Fruit fly (Drosophila melanogaster) whole organism, embryonic: Measurements from ENCODE around the gene Mul1.
A peak's percentile ranks its signal among the peaks of the same experiment; 100 is the strongest.

Experiments
- Asciz ChIP-seq: fragments of 200-800 bp; sonication (Bioruptor generic); optimal IDR thresholded peaks from 2 replicates; lab custom pipeline; 2017; ENCODE audit warnings: missing biosample characterization, mild to moderate bottlenecking, missing genetic modification characterization, missing genetic modification reagents
- BEAF-32 ChIP-seq: fragments of 200-800 bp; sonication (Bioruptor generic); optimal IDR thresholded peaks from 3 replicates; lab custom pipeline; 2017; ENCODE audit warnings: missing biosample characterization, missing genetic modification characterization, mild to moderate bottlenecking, moderate library complexity, missing genetic modification reagents
- CG10147 ChIP-seq: fragments of 200-800 bp; sonication (Bioruptor generic); optimal IDR thresholded peaks from 2 replicates; lab custom pipeline; 2019; ENCODE audit warnings: missing biosample characterization, mild to moderate bottlenecking, missing genetic modification characterization, moderate library complexity
- CG10267 ChIP-seq: fragments of 200-800 bp; sonication (Bioruptor generic); optimal IDR thresholded peaks from 2 replicates; lab custom pipeline; 2018; ENCODE audit warnings: missing biosample characterization, mild to moderate bottlenecking, missing genetic modification characterization, moderate library complexity
- CG11093 ChIP-seq: fragments of 200-800 bp; sonication (Bioruptor generic); IDR thresholded peaks from 3 replicates; pipeline ENCODE4 v1.3.6; 2022; ENCODE audit warnings: missing biosample characterization, missing genetic modification characterization
- CG13424 ChIP-seq: fragments of 200-800 bp; sonication (Bioruptor generic); optimal IDR thresholded peaks from 2 replicates; lab custom pipeline; 2019; ENCODE audit warnings: missing biosample characterization, mild to moderate bottlenecking, missing genetic modification characterization, moderate library complexity
- CG15696 ChIP-seq: fragments of 200-800 bp; sonication (Bioruptor generic); optimal IDR thresholded peaks from 2 replicates; lab custom pipeline; 2019; ENCODE audit warnings: missing biosample characterization, mild to moderate bottlenecking, missing genetic modification characterization, moderate library complexity
- CG16813 ChIP-seq: fragments of 200-800 bp; sonication (Bioruptor generic); IDR thresholded peaks from 3 replicates; pipeline ENCODE4 v1.3.6; 2022; ENCODE audit warnings: missing biosample characterization, missing genetic modification characterization; ENCODE audit not compliant: partially characterized antibody
- CG17612 ChIP-seq: fragments of 200-800 bp; sonication (Bioruptor generic); IDR thresholded peaks from 2 replicates; pipeline ENCODE4 v1.3.6; 2022; ENCODE audit warnings: missing biosample characterization, missing genetic modification characterization
- CG18262 ChIP-seq: fragments of 200-800 bp; optimal IDR thresholded peaks from 3 replicates; lab custom pipeline; 2019; ENCODE audit warnings: missing biosample characterization, mild to moderate bottlenecking, missing genetic modification characterization, moderate library complexity
- CG18599 ChIP-seq: fragments of 200-800 bp; sonication (Bioruptor generic); optimal IDR thresholded peaks from 3 replicates; lab custom pipeline; 2017; ENCODE audit warnings: missing biosample characterization, missing genetic modification characterization, mild to moderate bottlenecking, moderate library complexity, missing genetic modification reagents
- CG2120 ChIP-seq: fragments of 200-800 bp; sonication (Bioruptor generic); optimal IDR thresholded peaks from 3 replicates; lab custom pipeline; 2016; ENCODE audit warnings: missing biosample characterization, missing genetic modification characterization
- CG3065 ChIP-seq: fragments of 200-800 bp; sonication (Bioruptor generic); optimal IDR thresholded peaks from 2 replicates; lab custom pipeline; 2016; ENCODE audit warnings: missing biosample characterization, missing genetic modification characterization
- CG31365 ChIP-seq: fragments of 200-800 bp; sonication (Bioruptor generic); optimal IDR thresholded peaks from 2 replicates; lab custom pipeline; 2018; ENCODE audit warnings: missing biosample characterization, mild to moderate bottlenecking, missing genetic modification characterization
- CG31441 ChIP-seq: fragments of 200-800 bp; sonication (Bioruptor generic); IDR thresholded peaks from 2 replicates; pipeline ENCODE4 v1.3.6; 2022; ENCODE audit warnings: missing biosample characterization, missing genetic modification characterization
- CG3281 ChIP-seq: fragments of 200-800 bp; sonication (Bioruptor generic); optimal IDR thresholded peaks from 3 replicates; lab custom pipeline; 2017; ENCODE audit warnings: missing biosample characterization, mild to moderate bottlenecking, missing genetic modification characterization
- CG6683 ChIP-seq: fragments of 200-800 bp; sonication (Bioruptor generic); optimal IDR thresholded peaks from 2 replicates; lab custom pipeline; 2017; ENCODE audit warnings: missing biosample characterization, mild to moderate bottlenecking, missing genetic modification characterization, missing genetic modification reagents
- CG9932 ChIP-seq: fragments of 200-800 bp; sonication (Bioruptor generic); IDR thresholded peaks from 2 replicates; pipeline ENCODE4 v1.3.6; 2022; ENCODE audit warnings: missing biosample characterization, missing genetic modification characterization
- CoRest ChIP-seq: fragments of 200-800 bp; sonication (Bioruptor generic); optimal IDR thresholded peaks from 3 replicates; lab custom pipeline; 2018; ENCODE audit warnings: missing biosample characterization, mild to moderate bottlenecking, missing genetic modification characterization, moderate library complexity
- ERR ChIP-seq: fragments of 200-800 bp; sonication (Bioruptor generic); optimal IDR thresholded peaks from 2 replicates; lab custom pipeline; 2016; ENCODE audit warnings: missing biosample characterization, missing genetic modification characterization
- Fer1 ChIP-seq: fragments of 200-800 bp; sonication (Bioruptor generic); optimal IDR thresholded peaks from 2 replicates; lab custom pipeline; 2017; ENCODE audit warnings: missing biosample characterization, mild to moderate bottlenecking, missing genetic modification characterization
- HHEX ChIP-seq: fragments of 200-800 bp; sonication (Bioruptor generic); optimal IDR thresholded peaks from 3 replicates; lab custom pipeline; 2017; ENCODE audit warnings: missing biosample characterization, mild to moderate bottlenecking, missing genetic modification characterization, missing genetic modification reagents
- Hand ChIP-seq: fragments of 200-800 bp; sonication (Bioruptor generic); optimal IDR thresholded peaks from 2 replicates; lab custom pipeline; 2017; ENCODE audit warnings: mild to moderate bottlenecking, missing biosample characterization, missing genetic modification reagents, missing genetic modification characterization
- Lhr ChIP-seq: fragments of 200-800 bp; sonication (Bioruptor generic); optimal IDR thresholded peaks from 3 replicates; lab custom pipeline; 2017; ENCODE audit warnings: mild to moderate bottlenecking, missing biosample characterization, missing genetic modification reagents, missing genetic modification characterization
- Meics ChIP-seq: fragments of 200-800 bp; sonication (Bioruptor generic); optimal IDR thresholded peaks from 2 replicates; lab custom pipeline; 2017; ENCODE audit warnings: missing biosample characterization, mild to moderate bottlenecking, missing genetic modification characterization
- Opbp ChIP-seq: fragments of 200-800 bp; sonication (Bioruptor generic); IDR thresholded peaks from 3 replicates; pipeline ENCODE4 v1.3.6; 2022; ENCODE audit warnings: missing biosample characterization, missing genetic modification characterization; ENCODE audit not compliant: partially characterized antibody
- PHDP ChIP-seq: fragments of 200-800 bp; sonication (Bioruptor generic); optimal IDR thresholded peaks from 3 replicates; lab custom pipeline; 2018; ENCODE audit warnings: missing biosample characterization, mild to moderate bottlenecking, missing genetic modification characterization, moderate library complexity
- Sin3A ChIP-seq: fragments of >200 bp; optimal IDR thresholded peaks from 2 replicates; lab custom pipeline; 2018
- Sox100B ChIP-seq: fragments of 200-800 bp; sonication (Bioruptor generic); optimal IDR thresholded peaks from 3 replicates; lab custom pipeline; 2018; ENCODE audit warnings: missing biosample characterization, mild to moderate bottlenecking, missing genetic modification characterization
- YL-1 ChIP-seq: fragments of 200-800 bp; sonication (Bioruptor generic); optimal IDR thresholded peaks from 3 replicates; lab custom pipeline; 2017; ENCODE audit warnings: missing biosample characterization, mild to moderate bottlenecking, missing genetic modification characterization
- ab ChIP-seq: fragments of 200-800 bp; sonication (Bioruptor generic); optimal IDR thresholded peaks from 2 replicates; lab custom pipeline; 2016; ENCODE audit warnings: missing biosample characterization, missing genetic modification characterization
- ac ChIP-seq: fragments of 200-800 bp; sonication (Bioruptor generic); optimal IDR thresholded peaks from 3 replicates; lab custom pipeline; 2017; ENCODE audit warnings: missing biosample characterization, mild to moderate bottlenecking, missing genetic modification characterization
- bcd ChIP-seq: fragments of 200-800 bp; sonication (Bioruptor generic); optimal IDR thresholded peaks from 2 replicates; lab custom pipeline; 2017; ENCODE audit warnings: missing biosample characterization, mild to moderate bottlenecking, missing genetic modification characterization
- crol ChIP-seq: fragments of 200-800 bp; sonication (Bioruptor generic); IDR thresholded peaks from 2 replicates; pipeline ENCODE4 v1.3.6; 2022; ENCODE audit warnings: missing biosample characterization, missing genetic modification characterization
- ems ChIP-seq: fragments of 200-800 bp; sonication (Bioruptor generic); optimal IDR thresholded peaks from 3 replicates; lab custom pipeline; 2016; ENCODE audit warnings: missing biosample characterization, missing genetic modification characterization
- ewg ChIP-seq: fragments of 200-800 bp; sonication (Bioruptor generic); optimal IDR thresholded peaks from 3 replicates; lab custom pipeline; 2017; ENCODE audit warnings: mild to moderate bottlenecking, missing biosample characterization, missing genetic modification reagents, missing genetic modification characterization
- gem ChIP-seq: fragments of 200-800 bp; sonication (Bioruptor generic); optimal IDR thresholded peaks from 2 replicates; lab custom pipeline; 2019; ENCODE audit warnings: missing biosample characterization, mild to moderate bottlenecking, missing genetic modification characterization, moderate library complexity
- grau ChIP-seq: fragments of 200-800 bp; optimal IDR thresholded peaks from 3 replicates; lab custom pipeline; 2019; ENCODE audit warnings: missing biosample characterization, mild to moderate bottlenecking, missing genetic modification characterization, moderate library complexity
- insv ChIP-seq, 2 experiments: fragments of 200-800 bp; sonication (Bioruptor generic); optimal IDR thresholded peaks; 3 replicates each; lab custom pipeline; 2016 to 2018; ENCODE audit warnings: missing biosample characterization in 2 of 2, missing genetic modification characterization in 2 of 2
- jumu ChIP-seq: fragments of 200-800 bp; sonication (Bioruptor generic); optimal IDR thresholded peaks from 3 replicates; lab custom pipeline; 2016; ENCODE audit warnings: missing biosample characterization, missing genetic modification characterization
- luna ChIP-seq: fragments of 200-800 bp; sonication (Bioruptor generic); optimal IDR thresholded peaks from 2 replicates; lab custom pipeline; 2016; ENCODE audit warnings: missing biosample characterization, missing genetic modification characterization
- nom ChIP-seq: fragments of 200-800 bp; sonication (Bioruptor generic); optimal IDR thresholded peaks from 2 replicates; lab custom pipeline; 2017; ENCODE audit warnings: missing biosample characterization, missing genetic modification characterization, mild to moderate bottlenecking, moderate library complexity, missing genetic modification reagents
- psq ChIP-seq: fragments of 200-800 bp; sonication (Bioruptor generic); optimal IDR thresholded peaks from 2 replicates; lab custom pipeline; 2017; ENCODE audit warnings: missing biosample characterization, missing genetic modification characterization
- pum ChIP-seq: fragments of 200-800 bp; sonication (Bioruptor generic); optimal IDR thresholded peaks from 2 replicates; lab custom pipeline; 2016; ENCODE audit warnings: missing biosample characterization, missing genetic modification characterization
- pzg ChIP-seq: fragments of 200-800 bp; sonication (Bioruptor generic); optimal IDR thresholded peaks from 3 replicates; lab custom pipeline; 2018; ENCODE audit warnings: missing biosample characterization, mild to moderate bottlenecking, missing genetic modification characterization, moderate library complexity
- rib ChIP-seq: fragments of 200-800 bp; sonication (Bioruptor generic); IDR thresholded peaks from 2 replicates; pipeline ENCODE4 v1.3.6; 2022; ENCODE audit warnings: missing biosample characterization, missing genetic modification characterization
- run ChIP-seq: fragments of 200-800 bp; sonication (Bioruptor generic); optimal IDR thresholded peaks from 3 replicates; lab custom pipeline; 2018; ENCODE audit warnings: missing biosample characterization, mild to moderate bottlenecking, missing genetic modification characterization
- slbo ChIP-seq: fragments of 200-800 bp; sonication (Bioruptor generic); IDR thresholded peaks from 2 replicates; pipeline ENCODE4 v1.3.6; 2022; ENCODE audit warnings: missing biosample characterization, missing genetic modification characterization
- toy ChIP-seq: fragments of 200-800 bp; sonication (Bioruptor generic); IDR thresholded peaks from 2 replicates; pipeline ENCODE4 v1.3.6; 2022; ENCODE audit warnings: missing biosample characterization, missing genetic modification characterization
- unc-4 ChIP-seq: fragments of 200-800 bp; sonication (Bioruptor generic); IDR thresholded peaks from 2 replicates; pipeline ENCODE4 v1.3.6; 2022; ENCODE audit warnings: missing biosample characterization, missing genetic modification characterization; ENCODE audit not compliant: partially characterized antibody
- usp ChIP-seq: fragments of >200 bp; optimal IDR thresholded peaks from 2 replicates; lab custom pipeline; 2017; ENCODE audit warnings: missing biosample characterization, missing genetic modification characterization

Mul1 gene

dm6 chr3L:4010122-4010521 lies 11.1 kb upstream of the Mul1 start (continued):
- TF ChIP-seq CG10147 (GFP tag; lab: Kevin White, UChicago) (peak; percentile 21), Hand (GFP tag; lab: Kevin White, UChicago) (peak; percentile 44), Sin3A (lab: Kevin White, UChicago) (no peak), CG31365 (tag; lab: Kevin White, UChicago) (no peak), CG3281 (GFP tag; lab: Kevin White, UChicago) (peak; percentile 37), ERR (GFP tag; lab: Kevin White, UChicago) (no peak), CG18262 (tag; lab: Kevin White, UChicago) (peak; percentile 43), rib (no peak), nom (GFP tag; lab: Kevin White, UChicago) (no peak), CG31441 (peak; percentile 54), Meics (GFP tag; lab: Kevin White, UChicago) (peak; percentile 56), CG3065 (GFP tag; lab: Kevin White, UChicago) (no peak), Lhr (GFP tag; lab: Kevin White, UChicago) (no peak), luna (no peak), Asciz (GFP tag; lab: Kevin White, UChicago) (peak; percentile 17), ewg (GFP tag; lab: Kevin White, UChicago) (no peak), Opbp (no peak), ab (GFP tag; lab: Kevin White, UChicago) (no peak), CG15696 (no peak), CG16813 (GFP tag; lab: Robert Waterston, UW) (no peak), crol (GFP tag; lab: Robert Waterston, UW) (no peak), CG13424 (tag; lab: Kevin White, UChicago) (peak; percentile 17), CG18599 (GFP tag; lab: Kevin White, UChicago) (peak; percentile 70), pzg (GFP tag; lab: Kevin White, UChicago) (no peak), CG9932 (GFP tag; lab: Robert Waterston, UW) (no peak), Sox100B (GFP tag; lab: Kevin White, UChicago) (peak; percentile 29), bcd (GFP tag; lab: Kevin White, UChicago) (peak; percentile 4), toy (GFP tag; lab: Robert Waterston, UW) (no peak), insv (GFP tag; optimal IDR thresholded peaks at IDR 0.05; lab: Kevin White, UChicago) (no peak), run (tag; lab: Kevin White, UChicago) (no peak), BEAF-32 (GFP tag; lab: Kevin White, UChicago) (no peak), Fer1 (GFP tag; lab: Kevin White, UChicago) (peak; percentile 38), CG10267 (tag; lab: Kevin White, UChicago) (peak; percentile 22), unc-4 (GFP tag; lab: Robert Waterston, UW) (no peak), slbo (GFP tag; lab: Robert Waterston, UW) (no peak), CoRest (tag; lab: Kevin White, UChicago) (peak; percentile 21), ac (GFP tag; lab: Kevin White, UChicago) (no peak), PHDP (tag; lab: Kevin White, UChicago) (peak; percentile 11), YL-1 (GFP tag; lab: Kevin White, UChicago) (no peak), CG2120 (peak; percentile 21), grau (tag; lab: Kevin White, UChicago) (peak; percentile 38), pum (GFP tag; lab: Kevin White, UChicago) (no peak), CG17612 (GFP tag; lab: Robert Waterston, UW) (no peak), CG6683 (GFP tag; lab: Kevin White, UChicago) (no peak), gem (tag; lab: Kevin White, UChicago) (peak; percentile 51), jumu (GFP tag; lab: Kevin White, UChicago) (no peak), usp (GFP tag; lab: Kevin White, UChicago) (no peak), ems (GFP tag; lab: Kevin White, UChicago) (no peak), HHEX (GFP tag; lab: Kevin White, UChicago) (peak; percentile 24), psq (GFP tag; lab: Kevin White, UChicago) (no peak), CG11093 (GFP tag; lab: Robert Waterston, UW) (no peak)
